Worm (Caenorhabditis elegans) whole organism, L4 larva: ENCODE measurements around the gene nkb-2.

ENCODE experiments used
- D1046.2 ChIP-seq: fragments of 200-800 bp; sonication (Bioruptor generic); IDR thresholded peaks from 2 replicates; pipeline ENCODE4 v1.3.6; 2022; ENCODE audit warnings: missing genetic modification characterization, missing compliant biosample characterization
- F10B5.3 ChIP-seq: sonication (generic microtip); optimal IDR thresholded peaks from 2 replicates; lab custom pipeline; 2016; ENCODE audit warnings: mild to moderate bottlenecking, missing genetic modification characterization, missing compliant biosample characterization
- T26A8.4 ChIP-seq: fragments of 200-800 bp; sonication (Bioruptor generic); IDR thresholded peaks from 2 replicates; pipeline ENCODE4 v1.3.6; 2022; ENCODE audit warnings: missing genetic modification characterization, missing compliant biosample characterization
- ZK546.5 ChIP-seq, 2 experiments: sonication (generic microtip); optimal IDR thresholded peaks; 2 replicates each; lab custom pipeline; 2017; ENCODE audit warnings: missing biosample characterization in 2 of 2, missing genetic modification characterization in 2 of 2
- aha-1 ChIP-seq: fragments of 150-350 bp; peaks from one replicate; lab custom pipeline; 2014; ENCODE audit warnings: missing biosample characterization, missing genetic modification characterization
- arid-1 ChIP-seq: fragments of 200-800 bp; sonication (Bioruptor generic); conservative IDR thresholded peaks from 2 replicates; pipeline ENCODE4 v1.3.6; 2022; ENCODE audit warnings: missing genetic modification reagents, missing genetic modification characterization, missing compliant biosample characterization
- ceh-82 ChIP-seq: sonication (generic microtip); optimal IDR thresholded peaks from 2 replicates; lab custom pipeline; 2017; ENCODE audit warnings: missing biosample characterization, missing genetic modification characterization
- daf-16 ChIP-seq, 3 experiments: sonication (generic microtip); optimal IDR thresholded peaks; 2 replicates each; lab custom pipeline; 2016 to 2017; ENCODE audit warnings: missing genetic modification characterization in 3 of 3, missing genetic modification reagents in 3 of 3, mild to moderate bottlenecking in 2 of 3, missing compliant biosample characterization in 2 of 3, missing biosample characterization in 1 of 3, moderate library complexity in 1 of 3
- dmd-6 ChIP-seq: fragments of 200-800 bp; sonication (Bioruptor generic); IDR thresholded peaks from 2 replicates; pipeline ENCODE4 v1.3.6; 2022; ENCODE audit warnings: missing genetic modification reagents, missing genetic modification characterization, missing compliant biosample characterization
- dpl-1 ChIP-seq: fragments of 150-350 bp; optimal IDR thresholded peaks from 2 replicates; lab custom pipeline; 2014; ENCODE audit warnings: missing biosample characterization, missing genetic modification reagents, missing genetic modification characterization
- egl-43 ChIP-seq: fragments of 200-800 bp; sonication (Bioruptor generic); IDR thresholded peaks from 2 replicates; pipeline ENCODE4 v1.3.6; 2022; ENCODE audit warnings: missing genetic modification reagents, missing genetic modification characterization, missing compliant biosample characterization
- fos-1 ChIP-seq: fragments of 150-350 bp; optimal IDR thresholded peaks from 2 replicates; lab custom pipeline; 2014; ENCODE audit warnings: missing biosample characterization, missing genetic modification characterization
- hlh-11 ChIP-seq: fragments of 200-800 bp; sonication (Bioruptor generic); optimal IDR thresholded peaks from 2 replicates; lab custom pipeline; 2018; ENCODE audit warnings: mild to moderate bottlenecking, missing genetic modification characterization, missing compliant biosample characterization
- lin-1 ChIP-seq: fragments of 200-800 bp; sonication (Bioruptor generic); IDR thresholded peaks from 2 replicates; pipeline ENCODE4 v1.3.6; 2022; ENCODE audit warnings: missing genetic modification reagents, missing genetic modification characterization, missing compliant biosample characterization
- lin-15B ChIP-seq: fragments of 150-350 bp; sonication (generic microtip); optimal IDR thresholded peaks from 3 replicates; lab custom pipeline; 2014; ENCODE audit warnings: missing biosample characterization, missing genetic modification characterization
- lin-29 ChIP-seq: fragments of 200-800 bp; sonication (Bioruptor generic); IDR thresholded peaks from 2 replicates; pipeline ENCODE4 v1.3.6; 2022; ENCODE audit warnings: missing genetic modification reagents, missing genetic modification characterization, missing compliant biosample characterization
- madf-9 ChIP-seq: fragments of 200-800 bp; sonication (Bioruptor generic); conservative IDR thresholded peaks from 2 replicates; pipeline ENCODE4 v1.3.6; 2022; ENCODE audit warnings: missing genetic modification reagents, missing genetic modification characterization, missing compliant biosample characterization
- mdl-1 ChIP-seq, 2 experiments: fragments of 150-350 bp in 1 of 2; sonication (generic microtip) in 1 of 2; optimal IDR thresholded peaks; 2 replicates each; lab custom pipeline; 2014 to 2017; ENCODE audit warnings: missing biosample characterization in 2 of 2, missing genetic modification characterization in 2 of 2
- mxl-3 ChIP-seq: fragments of 200-800 bp; sonication (Bioruptor generic); optimal IDR thresholded peaks from 2 replicates; lab custom pipeline; 2018; ENCODE audit warnings: mild to moderate bottlenecking, missing genetic modification characterization, missing compliant biosample characterization
- nhr-10 ChIP-seq: fragments of 150-350 bp; optimal IDR thresholded peaks from 2 replicates; lab custom pipeline; 2014; ENCODE audit warnings: missing biosample characterization, missing genetic modification characterization
- nhr-28 ChIP-seq: fragments of 150-350 bp; optimal IDR thresholded peaks from 2 replicates; lab custom pipeline; 2014; ENCODE audit warnings: missing biosample characterization, missing genetic modification characterization
- nhr-41 ChIP-seq: fragments of 200-800 bp; sonication (Bioruptor generic); IDR thresholded peaks from 2 replicates; pipeline ENCODE4 v1.3.6; 2022; ENCODE audit warnings: missing genetic modification reagents, missing genetic modification characterization, missing compliant biosample characterization
- nhr-76 ChIP-seq: fragments of 150-350 bp; optimal IDR thresholded peaks from 2 replicates; lab custom pipeline; 2014; ENCODE audit warnings: missing biosample characterization, missing genetic modification characterization
- skn-1 ChIP-seq: fragments of 150-350 bp; optimal IDR thresholded peaks from 2 replicates; lab custom pipeline; 2014; ENCODE audit warnings: missing biosample characterization, missing genetic modification characterization
- snpc-4 ChIP-seq: fragments of 150-350 bp; optimal IDR thresholded peaks from 2 replicates; lab custom pipeline; 2014; ENCODE audit warnings: missing biosample characterization, missing genetic modification characterization
- unc-62 ChIP-seq, 3 experiments: fragments of 150-350 bp in 1 of 3; sonication (generic microtip); optimal IDR thresholded peaks in 2 of 3; peaks in 1 of 3; 1 replicate in 1 of 3; 2 replicates in 2 of 3; lab custom pipeline; 2014 to 2017; ENCODE audit warnings: missing biosample characterization in 3 of 3, missing genetic modification characterization in 3 of 3, missing genetic modification reagents in 3 of 3, missing genotype in 1 of 3
- zag-1 ChIP-seq: fragments of 150-350 bp; optimal IDR thresholded peaks from 2 replicates; lab custom pipeline; 2014; ENCODE audit warnings: missing biosample characterization, missing genetic modification characterization
- zfp-3 ChIP-seq: fragments of 200-800 bp; sonication (Bioruptor generic); conservative IDR thresholded peaks from 2 replicates; pipeline ENCODE4 v1.3.6; 2022; ENCODE audit warnings: missing genetic modification reagents, missing genetic modification characterization, missing compliant biosample characterization
- zip-11 ChIP-seq: fragments of 200-800 bp; sonication (Bioruptor generic); IDR thresholded peaks from 2 replicates; pipeline ENCODE4 v1.3.6; 2022; ENCODE audit warnings: missing genetic modification characterization, missing compliant biosample characterization
- zip-2 ChIP-seq: fragments of 150-350 bp; optimal IDR thresholded peaks from 2 replicates; lab custom pipeline; 2014; ENCODE audit warnings: missing biosample characterization, missing genetic modification characterization

Gene nkb-2

ce11 chrIV:10606575-10607080 is 15.9 kb downstream of the nkb-2 start, which contains the start of gene R09H10.3:
Gene R09H10.3 (plus strand): TSS chrIV:10607030.
- peak; percentile 14 for TF ChIP-seq nhr-28
- TF ChIP-seq fos-1 = no peak
- no peak for TF ChIP-seq daf-16 (GFP tag; optimal IDR thresholded peaks at IDR 0.05; lab: Kevin White, UChicago)
- TF ChIP-seq daf-16 (tag; optimal IDR thresholded peaks at IDR 0.05; lab: Kevin White, UChicago) = peak; percentile 86
- TF ChIP-seq mdl-1 (tag; optimal IDR thresholded peaks at IDR 0.05; lab: Kevin White, UChicago) = peak in 1 of 2 experiments; percentile 21
- TF ChIP-seq aha-1 (tag; lab: Kevin White, UChicago) = peak; percentile 45

DNA sequence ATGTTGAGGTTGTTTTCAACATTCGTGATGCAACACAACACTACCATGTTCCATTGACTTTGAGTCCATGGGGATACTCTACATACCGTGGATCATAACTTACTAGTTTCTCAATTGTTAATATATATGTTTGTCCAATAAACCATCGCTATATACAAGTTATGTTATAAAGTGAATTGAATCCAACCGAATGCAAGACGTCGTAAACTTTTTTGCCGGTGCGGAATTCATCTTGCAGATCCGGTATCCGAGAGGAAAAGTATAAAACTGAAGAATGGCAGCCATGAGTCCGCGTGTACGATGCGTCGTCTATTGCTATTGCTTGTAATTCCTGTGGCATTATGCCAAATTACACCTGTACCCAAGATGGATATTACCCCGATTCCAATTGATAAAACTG is 17.6 kb downstream of the nkb-2 start, which contains the start of gene R09H10.6:
R09H10.6 (plus strand) TSS at position 301 of the 400 bp plus-strand sequence.
- TF ChIP-seq zip-11 (no peak), unc-62 (GFP tag; optimal IDR thresholded peaks at IDR 0.05 in 1 of 2; lab: Kevin White, UChicago) (peak in 1 of 2 experiments; percentile 63), unc-62 (tag; optimal IDR thresholded peaks at IDR 0.05; lab: Kevin White, UChicago) (no peak), ZK546.5 (tag; optimal IDR thresholded peaks at IDR 0.05; lab: Kevin White, UChicago) (no peak), dpl-1 (no peak), nhr-41 (GFP tag; lab: Robert Waterston, UW) (no peak)

- TF ChIP-seq nhr-76 (tag; lab: Kevin White, UChicago) (peak; percentile 39), aha-1 (tag; lab: Kevin White, UChicago) (no peak), nhr-28 (peak; percentile 48), dmd-6 (GFP tag; lab: Robert Waterston, UW) (peak; percentile 11; the same call in 1 of the 2 replicates), egl-43 (GFP tag; lab: Robert Waterston, UW) (no peak), F10B5.3 (tag; lab: Kevin White, UChicago) (no peak)
Observed at ce11 chrIV:10609920-10610319, 19.2 kb downstream of the nkb-2 start.

ce11 chrIV:10612281-10612680 is 21.6 kb downstream of the nkb-2 start:
- TF ChIP-seq zip-2 (tag; lab: Kevin White, UChicago) (no peak), ceh-82 (tag; lab: Kevin White, UChicago) (no peak), T26A8.4 (GFP tag; lab: Robert Waterston, UW) (no peak), lin-29 (GFP tag; lab: Robert Waterston, UW) (no peak), D1046.2 (no peak), zfp-3 (no peak), nhr-28 (no peak), mdl-1 (tag; optimal IDR thresholded peaks at IDR 0.05; lab: Kevin White, UChicago) (no peak), zag-1 (tag; lab: Kevin White, UChicago) (no peak), skn-1 (tag; lab: Kevin White, UChicago) (no peak), madf-9 (no peak), nhr-10 (tag; lab: Kevin White, UChicago) (no peak), lin-15B (tag; lab: Kevin White, UChicago) (no peak)

DNA sequence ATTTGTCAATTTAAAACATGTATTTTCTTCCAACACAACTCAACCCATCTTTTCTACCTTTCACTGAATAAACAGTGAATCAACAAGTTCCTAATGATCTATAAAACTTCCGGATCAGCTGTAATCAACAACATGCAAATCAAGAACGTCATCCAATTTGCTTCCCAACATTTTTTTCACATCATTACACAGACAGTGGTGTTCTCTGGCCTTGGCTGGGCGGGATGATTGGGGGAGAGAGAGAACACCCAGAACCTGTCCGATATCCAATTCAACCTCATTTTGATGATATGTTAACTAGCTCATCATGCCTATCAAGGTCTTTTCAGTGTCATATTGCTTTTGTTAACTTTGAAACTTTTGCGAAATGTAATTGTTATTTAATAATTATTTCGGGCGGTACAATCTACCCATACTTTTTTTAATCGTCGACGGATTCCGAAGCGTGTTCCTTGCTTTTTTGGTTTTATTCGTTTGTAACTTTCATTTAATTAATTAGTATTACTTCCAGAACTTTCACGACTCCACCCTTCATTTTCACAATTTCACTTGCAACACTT is 24.3 kb downstream of the nkb-2 start, which contains the start of gene ptr-14:
ptr-14 (plus strand) TSS at position 510 of the 560 bp plus-strand sequence.
- TF ChIP-seq snpc-4 (tag; lab: Kevin White, UChicago) (no peak), hlh-11 (peak; percentile 41), nhr-28 (peak; percentile 3), arid-1 (no peak)

DNA sequence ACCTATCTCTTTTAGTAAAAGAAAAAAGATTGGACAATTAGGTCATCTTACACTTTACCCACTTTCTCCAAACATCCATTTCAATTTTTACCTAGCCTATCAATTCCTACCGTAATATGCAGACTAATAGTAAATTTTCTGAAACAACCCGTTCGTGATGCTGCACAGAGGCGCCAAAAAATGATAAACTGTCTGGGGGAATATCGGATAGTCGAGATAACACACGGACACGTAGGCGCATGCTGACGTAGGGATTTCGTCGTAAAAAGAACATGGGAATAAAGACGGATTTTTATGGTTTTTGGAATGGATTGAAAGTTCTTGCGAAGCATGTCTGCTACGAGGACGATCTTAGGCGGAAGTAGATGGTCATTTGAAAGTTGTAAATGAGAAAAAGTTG is 25.6 kb downstream of the nkb-2 start:
- TF ChIP-seq lin-1 (GFP tag; lab: Robert Waterston, UW) (no peak), unc-62 (GFP tag; optimal IDR thresholded peaks at IDR 0.05 in 1 of 2; lab: Kevin White, UChicago) (peak in 1 of 2 experiments; percentile 78), unc-62 (tag; optimal IDR thresholded peaks at IDR 0.05; lab: Kevin White, UChicago) (no peak), mxl-3 (GFP tag; lab: Kevin White, UChicago) (peak; percentile 37)
